Fruit fly (Drosophila melanogaster) whole organism, prepupa: ENCODE data around the gene Marf.
"Not testable (repeated sequence)": the region's sequence is repeated elsewhere in the genome, so short reads cannot be mapped to it uniquely, and the experiment has no call there.

Source experiments
- CG10631 ChIP-seq: fragments of 200-800 bp; sonication (Bioruptor generic); optimal IDR thresholded peaks from 2 replicates; lab custom pipeline; 2016; ENCODE audit warnings: missing biosample characterization, missing genetic modification characterization
- CG7368 ChIP-seq: fragments of 200-800 bp; sonication (Bioruptor generic); optimal IDR thresholded peaks from 3 replicates; lab custom pipeline; 2016; ENCODE audit warnings: missing biosample characterization, missing genetic modification characterization
- CG9139 ChIP-seq: fragments of 200-800 bp; sonication (Bioruptor generic); optimal IDR thresholded peaks from 3 replicates; lab custom pipeline; 2017; ENCODE audit warnings: missing biosample characterization, mild to moderate bottlenecking, missing genetic modification characterization
- Eip78C ChIP-seq: fragments of 200-800 bp; sonication (Bioruptor generic); peaks from one replicate; lab custom pipeline; 2016; ENCODE audit warnings: missing biosample characterization, missing genetic modification characterization
- Gug ChIP-seq: fragments of 200-800 bp; sonication (Bioruptor generic); IDR thresholded peaks from 2 replicates; pipeline ENCODE4 v1.3.6; 2022; ENCODE audit warnings: missing biosample characterization, missing genetic modification characterization
- Smox ChIP-seq: fragments of 200-800 bp; sonication (Bioruptor generic); optimal IDR thresholded peaks from 3 replicates; lab custom pipeline; 2016; ENCODE audit warnings: missing biosample characterization, missing genetic modification characterization
- acj6 ChIP-seq: fragments of 200-800 bp; sonication (Bioruptor generic); optimal IDR thresholded peaks from 3 replicates; lab custom pipeline; 2016; ENCODE audit warnings: missing biosample characterization, missing genetic modification characterization
- pdm3 ChIP-seq: fragments of 200-800 bp; sonication (Bioruptor generic); optimal IDR thresholded peaks from 3 replicates; lab custom pipeline; 2016; ENCODE audit warnings: missing biosample characterization, missing genetic modification characterization
- spab ChIP-seq: fragments of 200-800 bp; sonication (Bioruptor generic); optimal IDR thresholded peaks from 2 replicates; lab custom pipeline; 2017; ENCODE audit warnings: missing biosample characterization, mild to moderate bottlenecking, missing genetic modification characterization, missing genetic modification reagents
- ss ChIP-seq, 2 experiments: fragments of 200-800 bp; sonication (Bioruptor generic); optimal IDR thresholded peaks; 2 replicates in 1 of 2; 3 replicates in 1 of 2; lab custom pipeline; 2017 to 2018; ENCODE audit warnings: mild to moderate bottlenecking in 2 of 2, missing biosample characterization in 2 of 2, missing genetic modification characterization in 2 of 2, moderate library complexity in 1 of 2

The Marf gene

dm6 chrX:6376748-6377147, 11.0 kb downstream of the Marf start:
- peak; percentile 12 for TF ChIP-seq Eip78C (GFP tag; lab: Kevin White, UChicago)
- TF ChIP-seq spab (GFP tag; lab: Kevin White, UChicago): no peak

dm6 chrX:6383920-6384319, 18.2 kb downstream of the Marf start, which contains the start of gene CG33664:
Gene CG33664, plus strand, starts transcription at chrX:6384220.
- not testable (repeated sequence) for TF ChIP-seq ss (GFP tag; optimal IDR thresholded peaks at IDR 0.05; lab: Kevin White, UChicago); pdm3 (GFP tag; lab: Kevin White, UChicago); spab (GFP tag; lab: Kevin White, UChicago)
- TF ChIP-seq, all 60 proteins: peak for 0; not testable (repeated sequence) for 60

dm6 chrX:6400000-6400399, 34.3 kb downstream of the Marf start, which contains the start of gene CG33669:
Gene CG33669, minus strand, starts transcription at chrX:6400100.
- TF ChIP-seq Gug (GFP tag; lab: Robert Waterston, UW); CG7368 (GFP tag; lab: Kevin White, UChicago); Smox (GFP tag; lab: Kevin White, UChicago): not testable (repeated sequence)

- not testable (repeated sequence) for TF ChIP-seq acj6, CG9139, CG10631 (GFP tag; lab: Kevin White, UChicago)
- TF ChIP-seq, all 60 proteins: peak for 0; not testable (repeated sequence) for 60
Measured at dm6 chrX:6419334-6419733, 53.6 kb downstream of the Marf start, which contains the start of gene CG33668. Gene CG33668, minus strand, starts transcription at chrX:6419434.
